Worm (Caenorhabditis elegans) whole organism, late embryonic: ENCODE results near the gene spsb-1.

Experiments
- C08G9.2 ChIP-seq: sonication (generic microtip); optimal IDR thresholded peaks from 2 replicates; lab custom pipeline; 2016; ENCODE audit warnings: mild to moderate bottlenecking, missing genetic modification characterization, moderate library complexity, missing compliant biosample characterization
- C38D4.7 ChIP-seq: fragments of 200-800 bp; sonication (Bioruptor generic); optimal IDR thresholded peaks from 2 replicates; lab custom pipeline; 2018; ENCODE audit warnings: mild to moderate bottlenecking, missing genetic modification characterization, moderate library complexity, missing compliant biosample characterization
- K02D7.2 ChIP-seq: sonication (generic microtip); optimal IDR thresholded peaks from 2 replicates; lab custom pipeline; 2017; ENCODE audit warnings: mild to moderate bottlenecking, missing genetic modification characterization, missing compliant biosample characterization
- K09A11.1 ChIP-seq: sonication (generic microtip); optimal IDR thresholded peaks from 2 replicates; lab custom pipeline; 2017; ENCODE audit warnings: antibody characterized with exemption, mild to moderate bottlenecking, missing genetic modification characterization, missing compliant biosample characterization; ENCODE audit not compliant: insufficient read depth
- T23F11.4 ChIP-seq: fragments of 200-800 bp; sonication (Bioruptor generic); optimal IDR thresholded peaks from 2 replicates; lab custom pipeline; 2018; ENCODE audit warnings: mild to moderate bottlenecking, missing genetic modification characterization, missing compliant biosample characterization
- Y22D7AL.16 ChIP-seq: sonication (generic microtip); optimal IDR thresholded peaks from 2 replicates; lab custom pipeline; 2016; ENCODE audit warnings: missing genetic modification characterization, missing compliant biosample characterization
- ceh-18 ChIP-seq: sonication (generic microtip); optimal IDR thresholded peaks from 2 replicates; lab custom pipeline; 2016; ENCODE audit warnings: missing genetic modification characterization, missing compliant biosample characterization
- ceh-19 ChIP-seq: fragments of 200-800 bp; sonication (Bioruptor generic); optimal IDR thresholded peaks from 2 replicates; lab custom pipeline; 2018; ENCODE audit warnings: mild to moderate bottlenecking, missing genetic modification characterization, missing compliant biosample characterization
- ceh-31 ChIP-seq: sonication (generic microtip); optimal IDR thresholded peaks from 2 replicates; lab custom pipeline; 2016; ENCODE audit warnings: missing genetic modification characterization, missing compliant biosample characterization
- ceh-34 ChIP-seq: sonication (generic microtip); optimal IDR thresholded peaks from 2 replicates; lab custom pipeline; 2016; ENCODE audit warnings: mild to moderate bottlenecking, missing genetic modification characterization, missing compliant biosample characterization
- ceh-45 ChIP-seq: fragments of 200-800 bp; sonication (Bioruptor generic); IDR thresholded peaks from 2 replicates; pipeline ENCODE4 v1.3.6; 2022; ENCODE audit warnings: missing genetic modification reagents, missing genetic modification characterization, missing compliant biosample characterization
- ceh-48 ChIP-seq: sonication (generic microtip); optimal IDR thresholded peaks from 2 replicates; lab custom pipeline; 2016; ENCODE audit warnings: missing genetic modification characterization, inconsistent platforms, missing compliant biosample characterization
- ceh-9 ChIP-seq: sonication (generic microtip); optimal IDR thresholded peaks from 2 replicates; lab custom pipeline; 2016; ENCODE audit warnings: mild to moderate bottlenecking, missing genetic modification characterization, inconsistent platforms, missing compliant biosample characterization
- dmd-4 ChIP-seq: sonication (generic microtip); optimal IDR thresholded peaks from 2 replicates; lab custom pipeline; 2016; ENCODE audit warnings: borderline replicate concordance, missing genetic modification characterization, missing compliant biosample characterization
- dve-1 ChIP-seq: sonication (generic microtip); optimal IDR thresholded peaks from 2 replicates; lab custom pipeline; 2017; ENCODE audit warnings: antibody characterized with exemption, mild to moderate bottlenecking, missing genetic modification characterization, missing compliant biosample characterization
- ets-4 ChIP-seq: sonication (generic microtip); optimal IDR thresholded peaks from 2 replicates; lab custom pipeline; 2016; ENCODE audit warnings: missing genetic modification characterization, missing compliant biosample characterization
- fkh-10 ChIP-seq: fragments of 150-350 bp; optimal IDR thresholded peaks from 2 replicates; lab custom pipeline; 2014; ENCODE audit warnings: missing biosample characterization, missing genetic modification reagents, missing genetic modification characterization
- fkh-6 ChIP-seq: sonication (generic microtip); optimal IDR thresholded peaks from 2 replicates; lab custom pipeline; 2016; ENCODE audit warnings: missing genetic modification characterization, missing compliant biosample characterization
- hlh-13 ChIP-seq: fragments of 200-800 bp; sonication (Bioruptor generic); optimal IDR thresholded peaks from 2 replicates; lab custom pipeline; 2018; ENCODE audit warnings: mild to moderate bottlenecking, missing genetic modification characterization, missing compliant biosample characterization
- hlh-15 ChIP-seq: sonication (generic microtip); optimal IDR thresholded peaks from 2 replicates; lab custom pipeline; 2016; ENCODE audit warnings: missing genetic modification characterization, missing compliant biosample characterization
- hlh-8 ChIP-seq: sonication (generic microtip); optimal IDR thresholded peaks from 2 replicates; lab custom pipeline; 2016; ENCODE audit warnings: missing genotype, missing genetic modification characterization, missing compliant biosample characterization
- lim-6 ChIP-seq: sonication (generic microtip); optimal IDR thresholded peaks from 2 replicates; lab custom pipeline; 2016; ENCODE audit warnings: missing genetic modification characterization, missing compliant biosample characterization
- odd-2 ChIP-seq: sonication (generic microtip); optimal IDR thresholded peaks from 2 replicates; lab custom pipeline; 2017; ENCODE audit warnings: antibody characterized with exemption, mild to moderate bottlenecking, missing genetic modification characterization, missing compliant biosample characterization
- pat-9 ChIP-seq: fragments of 200-800 bp; sonication (Bioruptor generic); optimal IDR thresholded peaks from 2 replicates; lab custom pipeline; 2018; ENCODE audit warnings: mild to moderate bottlenecking, missing genetic modification characterization, moderate library complexity, missing compliant biosample characterization
- pha-2 ChIP-seq: sonication (generic microtip); optimal IDR thresholded peaks from 2 replicates; lab custom pipeline; 2017; ENCODE audit warnings: mild to moderate bottlenecking, missing genetic modification characterization, missing compliant biosample characterization
- pqm-1 ChIP-seq: sonication (generic microtip); optimal IDR thresholded peaks from 2 replicates; lab custom pipeline; 2016; ENCODE audit warnings: missing genetic modification characterization, missing compliant biosample characterization
- pros-1 ChIP-seq: fragments of 150-350 bp; optimal IDR thresholded peaks from 2 replicates; lab custom pipeline; 2014; ENCODE audit warnings: missing biosample characterization, missing genetic modification reagents, missing genetic modification characterization
- ref-2 ChIP-seq: sonication (generic microtip); optimal IDR thresholded peaks from 2 replicates; lab custom pipeline; 2016; ENCODE audit warnings: missing genetic modification characterization, missing compliant biosample characterization
- sdc-2 ChIP-seq: sonication (generic microtip); optimal IDR thresholded peaks from 2 replicates; lab custom pipeline; 2016; ENCODE audit warnings: missing genotype, missing genetic modification characterization, missing compliant biosample characterization
- sox-2 ChIP-seq: fragments of 200-800 bp; sonication (Bioruptor generic); IDR thresholded peaks from 2 replicates; pipeline ENCODE4 v1.3.6; 2022; ENCODE audit warnings: missing genetic modification reagents, missing genetic modification characterization, missing compliant biosample characterization
- syd-9 ChIP-seq: sonication (generic microtip); optimal IDR thresholded peaks from 2 replicates; lab custom pipeline; 2016; ENCODE audit warnings: mild to moderate bottlenecking, missing genetic modification characterization, moderate library complexity, missing compliant biosample characterization
- tbx-2 ChIP-seq: sonication (generic microtip); optimal IDR thresholded peaks from 2 replicates; lab custom pipeline; 2016; ENCODE audit warnings: missing genetic modification characterization, missing compliant biosample characterization
- unc-3 ChIP-seq, 2 experiments: fragments of 200-800 bp in 1 of 2; sonication (Bioruptor generic) in 1 of 2; sonication (generic microtip) in 1 of 2; conservative IDR thresholded peaks in 1 of 2; optimal IDR thresholded peaks in 1 of 2; 2 replicates each; pipeline versions ENCODE4 v1.3.6 to Lab custom; 2016 to 2022; ENCODE audit warnings: missing compliant biosample characterization in 2 of 2, missing genetic modification characterization in 2 of 2, missing genetic modification reagents in 1 of 2
- unc-42 ChIP-seq: sonication (generic microtip); optimal IDR thresholded peaks from 2 replicates; lab custom pipeline; 2016; ENCODE audit warnings: missing genotype, missing genetic modification characterization, missing compliant biosample characterization
- zip-5 ChIP-seq: sonication (generic microtip); optimal IDR thresholded peaks from 2 replicates; lab custom pipeline; 2016; ENCODE audit warnings: missing genetic modification characterization, missing compliant biosample characterization
- ztf-16 ChIP-seq: sonication (generic microtip); optimal IDR thresholded peaks from 2 replicates; lab custom pipeline; 2017; ENCODE audit warnings: missing genetic modification characterization, missing compliant biosample characterization

spsb-1 gene

DNA sequence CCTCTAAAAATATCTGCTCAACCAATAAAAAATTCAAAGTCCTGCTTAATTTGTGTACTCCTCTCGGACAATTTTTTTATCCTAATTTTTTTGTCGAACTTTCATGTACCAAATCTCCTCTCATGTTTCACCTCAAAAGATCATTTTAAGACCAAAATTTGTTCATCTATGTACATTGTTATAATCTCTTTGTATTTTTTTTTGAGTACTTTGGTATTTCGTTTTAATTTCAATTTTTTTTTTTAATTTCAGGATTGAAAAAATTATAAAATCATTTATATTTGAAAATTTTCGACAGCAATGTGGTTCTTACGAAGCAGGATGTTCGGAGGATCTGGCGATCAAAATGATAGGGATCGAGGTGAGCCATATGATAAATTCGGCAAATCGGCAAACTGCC lies at the start of gene spsb-1:
spsb-1 (plus strand) TSS at position 301 of the 400 bp plus-strand sequence.
- TF ChIP-seq zip-5 (tag; lab: Kevin White, UChicago), result no peak
- no peak for TF ChIP-seq dmd-4 (tag; lab: Kevin White, UChicago)
- no peak for TF ChIP-seq C38D4.7 (GFP tag; lab: Kevin White, UChicago)
- TF ChIP-seq ceh-19 (GFP tag; lab: Kevin White, UChicago), result no peak
- no peak for TF ChIP-seq hlh-15 (tag; lab: Kevin White, UChicago)
- no peak for TF ChIP-seq odd-2 (tag; lab: Kevin White, UChicago)
- no peak for TF ChIP-seq K09A11.1
- no peak for TF ChIP-seq fkh-6 (tag; lab: Kevin White, UChicago)
- no peak for TF ChIP-seq sox-2 (GFP tag; lab: Robert Waterston, UW)
- no peak for TF ChIP-seq lim-6
- TF ChIP-seq pros-1 (tag; lab: Kevin White, UChicago), result no peak
- TF ChIP-seq ceh-9, result no peak
- TF ChIP-seq ceh-31 (tag; lab: Kevin White, UChicago), result no peak
- no peak for TF ChIP-seq ceh-18
- TF ChIP-seq C08G9.2 (tag; lab: Kevin White, UChicago), result no peak

DNA sequence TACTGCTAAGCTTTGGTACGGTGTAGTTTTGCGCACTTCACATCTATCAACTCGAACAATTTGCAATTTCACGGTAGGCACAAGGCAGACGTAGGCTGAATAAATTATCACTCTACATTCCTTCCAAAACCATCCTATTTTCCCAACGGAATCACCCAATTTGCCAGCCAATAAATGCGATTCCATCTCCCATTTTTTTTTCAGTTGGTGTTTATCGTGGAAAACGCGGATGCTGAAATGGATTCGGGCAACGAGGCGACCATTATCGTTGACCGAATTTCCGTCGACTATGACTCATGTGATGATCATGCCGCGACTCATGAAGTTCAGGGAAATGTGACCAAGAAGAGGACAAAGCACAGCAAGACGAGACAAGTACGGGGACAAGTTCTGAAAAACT lies 48.1 kb upstream of the spsb-1 start:
- TF ChIP-seq lim-6 (no peak), pha-2 (no peak), ceh-34 (tag; lab: Kevin White, UChicago) (no peak), ceh-48 (no peak), sdc-2 (tag; lab: Kevin White, UChicago) (no peak), ztf-16 (tag; lab: Kevin White, UChicago) (no peak), ceh-45 (GFP tag; lab: Robert Waterston, UW) (no peak), fkh-10 (no peak), sox-2 (GFP tag; lab: Robert Waterston, UW) (no peak), K02D7.2 (no peak), tbx-2 (tag; lab: Kevin White, UChicago) (no peak), ets-4 (no peak), hlh-8 (tag; lab: Kevin White, UChicago) (no peak), pat-9 (tag; lab: Kevin White, UChicago) (no peak), Y22D7AL.16 (no peak)

- no peak for TF ChIP-seq hlh-13
- no peak for TF ChIP-seq pqm-1 (tag; lab: Kevin White, UChicago)
- no peak for TF ChIP-seq ceh-31 (tag; lab: Kevin White, UChicago)
- no peak for TF ChIP-seq T23F11.4 (GFP tag; lab: Kevin White, UChicago)
- TF ChIP-seq ref-2 (tag; lab: Kevin White, UChicago), result no peak
- TF ChIP-seq ceh-34 (tag; lab: Kevin White, UChicago), result no peak
- TF ChIP-seq sdc-2 (tag; lab: Kevin White, UChicago), result no peak
- TF ChIP-seq unc-3 (GFP tag; conservative IDR thresholded peaks at IDR 0.05; lab: Robert Waterston, UW), result no peak
- TF ChIP-seq unc-3 (tag; optimal IDR thresholded peaks at IDR 0.05; lab: Kevin White, UChicago), result no peak
- TF ChIP-seq ceh-48, result no peak
- TF ChIP-seq Y22D7AL.16, result no peak
- TF ChIP-seq syd-9 (tag; lab: Kevin White, UChicago), result no peak
- TF ChIP-seq unc-42, result no peak
- TF ChIP-seq, all 69 proteins: peak for 0
Observed at ce11 chrII:15157880-15158279, 38.7 kb upstream of the spsb-1 start, which contains the start of gene ptr-20. Gene ptr-20, plus strand, starts transcription at chrII:15158180.

DNA sequence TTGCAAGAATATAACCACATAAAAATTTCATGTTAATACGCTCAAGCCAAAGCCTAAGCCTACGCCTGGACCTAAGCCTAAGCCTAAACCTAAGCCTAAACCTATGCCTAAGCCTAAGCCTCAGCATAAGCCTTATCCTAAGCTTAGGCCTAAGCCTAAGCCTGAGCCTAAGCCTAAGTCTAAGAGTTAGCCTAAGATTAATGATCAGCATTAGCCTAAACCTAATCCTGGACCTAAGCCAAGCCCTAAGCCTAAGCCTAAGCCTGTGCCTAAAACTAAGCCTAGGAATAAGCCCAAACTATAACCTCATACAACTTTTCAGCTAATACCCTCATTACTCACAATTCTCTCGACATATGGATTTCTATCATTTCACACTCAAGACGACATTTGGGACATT lies 38.2 kb upstream of the spsb-1 start:
- TF ChIP-seq dve-1 (tag; lab: Kevin White, UChicago) (peak; percentile 51), fkh-10 (no peak)
